Worm (Caenorhabditis elegans) whole organism, L4 larva: Measurements from ENCODE around the gene ZK632.9.
A peak's percentile ranks its signal among the peaks of the same experiment; 100 is the strongest.

ENCODE experiments used
- R02D3.7 ChIP-seq: fragments of 150-350 bp; sonication (generic microtip); optimal IDR thresholded peaks from 3 replicates; lab custom pipeline; 2014; ENCODE audit warnings: missing biosample characterization, missing genetic modification characterization
- aly-2 ChIP-seq: sonication (generic microtip); optimal IDR thresholded peaks from 2 replicates; lab custom pipeline; 2018; ENCODE audit warnings: missing biosample characterization, missing genetic modification characterization
- daf-16 ChIP-seq, 3 experiments: sonication (generic microtip); optimal IDR thresholded peaks; 2 replicates each; lab custom pipeline; 2016 to 2017; ENCODE audit warnings: missing genetic modification characterization in 3 of 3, missing genetic modification reagents in 3 of 3, mild to moderate bottlenecking in 2 of 3, missing compliant biosample characterization in 2 of 3, missing biosample characterization in 1 of 3, moderate library complexity in 1 of 3
- dpl-1 ChIP-seq: fragments of 150-350 bp; optimal IDR thresholded peaks from 2 replicates; lab custom pipeline; 2014; ENCODE audit warnings: missing biosample characterization, missing genetic modification reagents, missing genetic modification characterization
- fos-1 ChIP-seq: fragments of 150-350 bp; optimal IDR thresholded peaks from 2 replicates; lab custom pipeline; 2014; ENCODE audit warnings: missing biosample characterization, missing genetic modification characterization
- lin-13 ChIP-seq: fragments of 150-350 bp; optimal IDR thresholded peaks from 2 replicates; lab custom pipeline; 2014; ENCODE audit warnings: missing biosample characterization, missing genetic modification reagents, missing genetic modification characterization
- lir-3 ChIP-seq: sonication (generic microtip); optimal IDR thresholded peaks from 2 replicates; lab custom pipeline; 2016; ENCODE audit warnings: mild to moderate bottlenecking, missing genetic modification characterization, missing compliant biosample characterization
- nhr-11 ChIP-seq: fragments of 150-350 bp; optimal IDR thresholded peaks from 2 replicates; lab custom pipeline; 2014; ENCODE audit warnings: missing biosample characterization, missing genetic modification characterization
- nhr-28 ChIP-seq: fragments of 150-350 bp; optimal IDR thresholded peaks from 2 replicates; lab custom pipeline; 2014; ENCODE audit warnings: missing biosample characterization, missing genetic modification characterization
- nhr-76 ChIP-seq: fragments of 150-350 bp; optimal IDR thresholded peaks from 2 replicates; lab custom pipeline; 2014; ENCODE audit warnings: missing biosample characterization, missing genetic modification characterization
- rbr-2 ChIP-seq: sonication (generic microtip); optimal IDR thresholded peaks from 2 replicates; lab custom pipeline; 2016; ENCODE audit warnings: missing genotype, missing genetic modification characterization, missing compliant biosample characterization
- skn-1 ChIP-seq: fragments of 150-350 bp; optimal IDR thresholded peaks from 2 replicates; lab custom pipeline; 2014; ENCODE audit warnings: missing biosample characterization, missing genetic modification characterization
- unc-62 ChIP-seq, 3 experiments: fragments of 150-350 bp in 1 of 3; sonication (generic microtip); optimal IDR thresholded peaks in 2 of 3; peaks in 1 of 3; 1 replicate in 1 of 3; 2 replicates in 2 of 3; lab custom pipeline; 2014 to 2017; ENCODE audit warnings: missing biosample characterization in 3 of 3, missing genetic modification characterization in 3 of 3, missing genetic modification reagents in 3 of 3, missing genotype in 1 of 3
- ztf-11 ChIP-seq: fragments of 150-350 bp; optimal IDR thresholded peaks from 2 replicates; lab custom pipeline; 2014; ENCODE audit warnings: missing biosample characterization, missing genetic modification characterization

ce11 chrIII:9827163-9827951 lies 2.1 kb upstream of the ZK632.9 start, which contains the start of the genes ZK632.10 and ZK632.11:
- no peak for TF ChIP-seq ztf-11
- TF ChIP-seq fos-1 (tag; lab: Kevin White, UChicago), result no peak
- TF ChIP-seq unc-62 (GFP tag; optimal IDR thresholded peaks at IDR 0.05 in 1 of 2; lab: Kevin White, UChicago), result peak in 1 of 2 experiments; percentile 74
- no peak for TF ChIP-seq unc-62 (tag; optimal IDR thresholded peaks at IDR 0.05; lab: Kevin White, UChicago)
- no peak for TF ChIP-seq nhr-11 (tag; lab: Kevin White, UChicago)
- TF ChIP-seq dpl-1, result peak; percentile 40
- no peak for TF ChIP-seq lir-3
- TF ChIP-seq aly-2 (tag; lab: Kevin White, UChicago), result no peak
- TF ChIP-seq daf-16 (GFP tag; optimal IDR thresholded peaks at IDR 0.05; lab: Kevin White, UChicago), result peak in 1 of 2 experiments; percentile 27
- TF ChIP-seq daf-16 (tag; optimal IDR thresholded peaks at IDR 0.05; lab: Kevin White, UChicago), result peak; percentile 93
- TF ChIP-seq lin-13 (GFP tag; lab: Kevin White, UChicago), result no peak
- TF ChIP-seq R02D3.7 (tag; lab: Kevin White, UChicago), result no peak
- TF ChIP-seq skn-1 (tag; lab: Kevin White, UChicago), result no peak
- TF ChIP-seq nhr-28 (tag; lab: Kevin White, UChicago), result no peak
- TF ChIP-seq rbr-2 (tag; lab: Kevin White, UChicago), result peak; percentile 6
- TF ChIP-seq nhr-76 (tag; lab: Kevin White, UChicago), result no peak
